Fruit fly (Drosophila melanogaster) whole organism, pupa: ENCODE data around the gene Fitm.

Experiments used
- CG12605 ChIP-seq: fragments of 200-800 bp; sonication (Bioruptor generic); IDR thresholded peaks from 2 replicates; pipeline ENCODE4 v1.3.6; 2022; ENCODE audit warnings: missing biosample characterization, missing genetic modification characterization
- CG8301 ChIP-seq: fragments of 200-800 bp; sonication (Bioruptor generic); optimal IDR thresholded peaks from 2 replicates; lab custom pipeline; 2018; ENCODE audit warnings: missing biosample characterization, mild to moderate bottlenecking, missing genetic modification characterization
- Pif1A ChIP-seq: fragments of 200-800 bp; sonication (Bioruptor generic); optimal IDR thresholded peaks from 3 replicates; lab custom pipeline; 2016; ENCODE audit warnings: missing biosample characterization, missing genetic modification characterization
- fd96Ca ChIP-seq: fragments of 200-800 bp; sonication (Bioruptor generic); IDR thresholded peaks from 3 replicates; pipeline ENCODE4 v1.3.6; 2022; ENCODE audit warnings: missing biosample characterization, missing genetic modification characterization

DNA sequence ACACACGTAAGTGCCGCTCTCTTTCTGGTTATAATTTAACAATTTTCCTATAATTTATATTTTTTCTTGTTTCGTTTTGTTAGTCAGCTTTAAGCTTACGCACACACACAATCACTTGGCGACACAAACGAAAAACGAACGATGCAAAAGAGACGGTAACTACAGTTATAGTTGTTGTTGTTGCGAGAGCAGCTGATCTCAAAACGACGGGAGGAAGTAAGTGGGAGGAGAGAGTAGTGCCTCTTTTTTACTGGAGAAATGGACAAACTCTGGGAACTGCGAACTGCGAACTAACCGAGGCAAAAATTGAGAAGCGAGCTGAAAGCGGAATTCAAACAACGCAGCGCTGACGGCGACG, 38.6 kb upstream of the Fitm start:
- peak; percentile 22 for TF ChIP-seq Pif1A (GFP tag; lab: Kevin White, UChicago)
- TF ChIP-seq CG12605 (GFP tag; lab: Robert Waterston, UW), result 0 out of 2 replicates have a peak, but pooled peaks have one; percentile 7
- TF ChIP-seq CG8301 (tag; lab: Kevin White, UChicago), result no peak
- no peak for TF ChIP-seq fd96Ca (GFP tag; lab: Robert Waterston, UW)
